Worm (Caenorhabditis elegans) whole organism, L1 larva: Measurements from ENCODE around the gene puf-11.

Source experiments
- ceh-8 ChIP-seq: fragments of 200-800 bp; sonication (Bioruptor generic); optimal IDR thresholded peaks from 2 replicates; lab custom pipeline; 2018; ENCODE audit warnings: mild to moderate bottlenecking, missing genetic modification characterization, moderate library complexity, missing compliant biosample characterization
- ceh-82 ChIP-seq, 3 experiments: fragments of 150-350 bp in 1 of 3; sonication (generic microtip) in 2 of 3; optimal IDR thresholded peaks; 2 replicates each; lab custom pipeline; 2014 to 2017; ENCODE audit warnings: missing biosample characterization in 3 of 3, missing genetic modification characterization in 3 of 3
- elt-3 ChIP-seq, 6 experiments: fragments of 150-350 bp in 1 of 6; sonication (generic microtip); optimal IDR thresholded peaks; 2 replicates each; lab custom pipeline; 2017 to 2018; ENCODE audit warnings: missing biosample characterization in 6 of 6, missing genetic modification characterization in 6 of 6, inconsistent platforms in 1 of 6
- mdl-1 ChIP-seq, 2 experiments: fragments of 150-350 bp; optimal IDR thresholded peaks; 2 replicates each; lab custom pipeline; 2014 to 2017; ENCODE audit warnings: missing biosample characterization in 2 of 2, missing genetic modification characterization in 2 of 2, inconsistent platforms in 1 of 2
- nhr-11 ChIP-seq: fragments of 150-350 bp; optimal IDR thresholded peaks from 2 replicates; lab custom pipeline; 2014; ENCODE audit warnings: missing biosample characterization, missing genetic modification characterization
- nhr-77 ChIP-seq: fragments of 150-350 bp; optimal IDR thresholded peaks from 2 replicates; lab custom pipeline; 2014; ENCODE audit warnings: missing biosample characterization, missing genetic modification characterization
- snpc-4 ChIP-seq: fragments of 150-350 bp; optimal IDR thresholded peaks from 2 replicates; lab custom pipeline; 2014; ENCODE audit warnings: missing biosample characterization, missing genetic modification characterization
- sox-4 ChIP-seq: sonication (generic microtip); optimal IDR thresholded peaks from 2 replicates; lab custom pipeline; 2016; ENCODE audit warnings: missing genetic modification characterization, missing compliant biosample characterization
- sup-37 ChIP-seq: fragments of 200-800 bp; sonication (Bioruptor generic); optimal IDR thresholded peaks from 2 replicates; lab custom pipeline; 2018; ENCODE audit warnings: mild to moderate bottlenecking, missing genetic modification characterization, missing compliant biosample characterization
- swsn-7 ChIP-seq: sonication (generic microtip); optimal IDR thresholded peaks from 2 replicates; lab custom pipeline; 2016; ENCODE audit warnings: missing genetic modification characterization, missing compliant biosample characterization
- tlp-1 ChIP-seq: fragments of 150-350 bp; optimal IDR thresholded peaks from 2 replicates; lab custom pipeline; 2014; ENCODE audit warnings: missing biosample characterization, missing genetic modification characterization

DNA sequence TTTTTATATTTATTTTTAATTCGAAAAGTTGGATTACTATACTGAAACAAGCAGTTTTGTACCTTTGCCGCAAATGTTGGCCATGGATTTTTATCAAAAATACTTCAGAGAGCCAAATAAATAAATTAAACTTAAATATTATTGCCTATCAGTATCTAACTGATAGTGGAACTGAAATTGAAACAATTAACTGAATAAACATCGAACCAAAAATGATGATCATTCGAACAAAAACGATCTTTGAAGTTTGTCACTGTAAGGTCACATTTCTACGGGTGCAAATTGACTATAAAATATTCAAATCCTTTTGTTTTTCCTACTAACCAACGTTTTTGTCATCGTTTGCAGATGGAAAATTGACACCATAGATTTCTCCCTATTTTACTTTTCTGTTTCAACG, 21.6 kb downstream of the puf-11 start:
- TF ChIP-seq ceh-82 (tag; optimal IDR thresholded peaks at IDR 0.05; lab: Kevin White, UChicago): no peak
- no peak for TF ChIP-seq nhr-77 (tag; lab: Kevin White, UChicago)
- no peak for TF ChIP-seq mdl-1 (tag; optimal IDR thresholded peaks at IDR 0.05; lab: Kevin White, UChicago)
- no peak for TF ChIP-seq ceh-8 (GFP tag; lab: Kevin White, UChicago)
- no peak for TF ChIP-seq elt-3 (tag; optimal IDR thresholded peaks at IDR 0.05; lab: Kevin White, UChicago)
- no peak for TF ChIP-seq sup-37 (GFP tag; lab: Kevin White, UChicago)
- TF ChIP-seq sox-4 (tag; lab: Kevin White, UChicago): no peak
- TF ChIP-seq snpc-4 (tag; lab: Kevin White, UChicago): no peak
- TF ChIP-seq nhr-11 (tag; lab: Kevin White, UChicago): no peak
- TF ChIP-seq tlp-1 (tag; lab: Kevin White, UChicago): no peak
- TF ChIP-seq swsn-7: no peak
